Worm (Caenorhabditis elegans) whole organism, mixed stage, embryonic: ENCODE measurements around the gene best-18.

Source experiments
- M03D4.4 ChIP-seq: sonication (generic microtip); optimal IDR thresholded peaks from 2 replicates; lab custom pipeline; 2017; ENCODE audit warnings: mild to moderate bottlenecking, missing genetic modification characterization, missing compliant biosample characterization
- bed-3 ChIP-seq: fragments of 200-800 bp; sonication (Bioruptor generic); optimal IDR thresholded peaks from 3 replicates; lab custom pipeline; 2018; ENCODE audit warnings: mild to moderate bottlenecking, missing genetic modification characterization, moderate library complexity, missing compliant biosample characterization
- blmp-1 ChIP-seq: fragments of 150-350 bp; optimal IDR thresholded peaks from 2 replicates; lab custom pipeline; 2014; ENCODE audit warnings: missing biosample characterization, missing genetic modification characterization
- ceh-39 ChIP-seq: fragments of 150-350 bp; optimal IDR thresholded peaks from 2 replicates; lab custom pipeline; 2014; ENCODE audit warnings: missing biosample characterization, missing genetic modification characterization
- ceh-43 ChIP-seq: fragments of 200-800 bp; sonication (Bioruptor generic); optimal IDR thresholded peaks from 2 replicates; lab custom pipeline; 2018; ENCODE audit warnings: mild to moderate bottlenecking, missing genetic modification characterization, moderate library complexity, missing compliant biosample characterization
- ceh-83 ChIP-seq: fragments of 200-800 bp; sonication (Bioruptor generic); optimal IDR thresholded peaks from 2 replicates; lab custom pipeline; 2018; ENCODE audit warnings: mild to moderate bottlenecking, missing genetic modification characterization, missing compliant biosample characterization
- ces-1 ChIP-seq: fragments of 150-350 bp; optimal IDR thresholded peaks from 2 replicates; lab custom pipeline; 2014; ENCODE audit warnings: missing biosample characterization, missing genetic modification reagents, missing genetic modification characterization
- drap-1 ChIP-seq: fragments of 200-800 bp; sonication (Bioruptor generic); optimal IDR thresholded peaks from 3 replicates; lab custom pipeline; 2018; ENCODE audit warnings: mild to moderate bottlenecking, missing genetic modification characterization, missing compliant biosample characterization
- elt-3 ChIP-seq: fragments of 150-350 bp; optimal IDR thresholded peaks from 2 replicates; lab custom pipeline; 2014; ENCODE audit warnings: missing biosample characterization, missing genetic modification characterization
- flh-1 ChIP-seq: fragments of 200-800 bp; sonication (Bioruptor generic); optimal IDR thresholded peaks from 2 replicates; lab custom pipeline; 2018; ENCODE audit warnings: mild to moderate bottlenecking, missing genetic modification characterization, moderate library complexity, missing compliant biosample characterization
- hlh-1 ChIP-seq: fragments of 150-350 bp; optimal IDR thresholded peaks from 2 replicates; lab custom pipeline; 2014; ENCODE audit warnings: missing biosample characterization, missing genetic modification reagents, missing genetic modification characterization
- lin-13 ChIP-seq: fragments of 150-350 bp; optimal IDR thresholded peaks from 2 replicates; lab custom pipeline; 2014; ENCODE audit warnings: missing biosample characterization, missing genetic modification characterization
- lin-32 ChIP-seq: fragments of 200-800 bp; sonication (Bioruptor generic); optimal IDR thresholded peaks from 2 replicates; lab custom pipeline; 2018; ENCODE audit warnings: mild to moderate bottlenecking, missing genetic modification characterization, missing compliant biosample characterization
- lsy-2 ChIP-seq: fragments of 150-350 bp; optimal IDR thresholded peaks from 2 replicates; lab custom pipeline; 2014; ENCODE audit warnings: missing biosample characterization, missing genetic modification characterization
- mab-5 ChIP-seq: fragments of 150-350 bp; optimal IDR thresholded peaks from 2 replicates; lab custom pipeline; 2014; ENCODE audit warnings: missing biosample characterization, missing genetic modification characterization
- mep-1 ChIP-seq: fragments of 150-350 bp; optimal IDR thresholded peaks from 2 replicates; lab custom pipeline; 2017; ENCODE audit warnings: missing biosample characterization, missing genetic modification reagents, missing genetic modification characterization, inconsistent platforms
- mls-2 ChIP-seq: sonication (generic microtip); optimal IDR thresholded peaks from 2 replicates; lab custom pipeline; 2016; ENCODE audit warnings: mild to moderate bottlenecking, missing genetic modification characterization, moderate library complexity, missing compliant biosample characterization
- nhr-2 ChIP-seq: fragments of 150-350 bp; optimal IDR thresholded peaks from 2 replicates; lab custom pipeline; 2014; ENCODE audit warnings: missing biosample characterization, missing genetic modification characterization
- nhr-237 ChIP-seq: fragments of 150-350 bp; optimal IDR thresholded peaks from 2 replicates; lab custom pipeline; 2014; ENCODE audit warnings: missing biosample characterization, missing genetic modification characterization
- nhr-28 ChIP-seq: fragments of 150-350 bp; optimal IDR thresholded peaks from 2 replicates; lab custom pipeline; 2014; ENCODE audit warnings: missing biosample characterization, missing genetic modification characterization
- nhr-76 ChIP-seq: sonication (generic microtip); optimal IDR thresholded peaks from 2 replicates; lab custom pipeline; 2017; ENCODE audit warnings: missing biosample characterization, missing genetic modification characterization
- pha-4 ChIP-seq: fragments of 150-350 bp; optimal IDR thresholded peaks from 2 replicates; lab custom pipeline; 2018; ENCODE audit warnings: missing biosample characterization, missing genetic modification reagents, missing genetic modification characterization
- snpc-4 ChIP-seq: fragments of 150-350 bp; optimal IDR thresholded peaks from 2 replicates; lab custom pipeline; 2014; ENCODE audit warnings: missing biosample characterization, missing genetic modification characterization
- sptf-1 ChIP-seq: sonication (generic microtip); optimal IDR thresholded peaks from 2 replicates; lab custom pipeline; 2017; ENCODE audit warnings: mild to moderate bottlenecking, missing genetic modification characterization, moderate library complexity, missing compliant biosample characterization
- tbx-8 ChIP-seq: fragments of 200-800 bp; sonication (Bioruptor generic); optimal IDR thresholded peaks from 2 replicates; lab custom pipeline; 2018; ENCODE audit warnings: mild to moderate bottlenecking, missing genetic modification characterization, moderate library complexity, missing compliant biosample characterization
- unc-120 ChIP-seq: sonication (generic microtip); optimal IDR thresholded peaks from 2 replicates; lab custom pipeline; 2017; ENCODE audit warnings: missing genetic modification characterization, missing compliant biosample characterization; ENCODE audit not compliant: poor library complexity, severe bottlenecking
- unc-62 ChIP-seq: fragments of 150-350 bp; optimal IDR thresholded peaks from 2 replicates; lab custom pipeline; 2014; ENCODE audit warnings: missing biosample characterization, missing genetic modification reagents, missing genetic modification characterization
- zip-8 ChIP-seq: fragments of 150-350 bp; optimal IDR thresholded peaks from 2 replicates; lab custom pipeline; 2014; ENCODE audit warnings: missing biosample characterization, missing genetic modification characterization
- ztf-11 ChIP-seq: fragments of 150-350 bp; optimal IDR thresholded peaks from 2 replicates; lab custom pipeline; 2014; ENCODE audit warnings: missing biosample characterization, missing genetic modification characterization

The best-18 gene

DNA sequence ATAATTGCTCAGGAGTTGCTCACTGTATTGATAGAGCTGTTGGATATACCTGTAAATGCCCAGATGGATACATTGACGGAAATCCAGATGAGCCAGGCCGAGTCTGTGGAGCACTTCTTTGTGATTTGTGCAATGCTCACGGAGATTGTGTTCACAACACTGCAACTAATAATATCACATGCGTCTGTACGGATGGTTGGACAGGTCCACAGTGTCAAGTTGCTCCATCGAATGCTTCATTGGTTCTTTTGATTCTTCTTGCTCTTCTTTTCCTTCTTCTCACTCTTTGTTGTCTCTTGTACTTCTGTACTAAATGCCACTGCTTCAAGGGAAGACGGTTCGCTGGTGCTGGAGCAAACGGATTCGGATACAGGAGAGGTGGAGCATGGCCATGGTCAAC is 30.3 kb upstream of the best-18 start:
- no peak for TF ChIP-seq nhr-76
- TF ChIP-seq unc-120 = no peak
- no peak for TF ChIP-seq tbx-8 (GFP tag; lab: Kevin White, UChicago)
- TF ChIP-seq ceh-43 (GFP tag; lab: Kevin White, UChicago) = no peak
- no peak for TF ChIP-seq ceh-83 (GFP tag; lab: Kevin White, UChicago)
- TF ChIP-seq mep-1 (tag; lab: Kevin White, UChicago) = no peak
- no peak for TF ChIP-seq lsy-2 (tag; lab: Kevin White, UChicago)
- no peak for TF ChIP-seq snpc-4 (tag; lab: Kevin White, UChicago)
- TF ChIP-seq M03D4.4 (tag; lab: Kevin White, UChicago) = no peak
- no peak for TF ChIP-seq mab-5 (tag; lab: Kevin White, UChicago)
- TF ChIP-seq hlh-1 (tag; lab: Kevin White, UChicago) = no peak

DNA sequence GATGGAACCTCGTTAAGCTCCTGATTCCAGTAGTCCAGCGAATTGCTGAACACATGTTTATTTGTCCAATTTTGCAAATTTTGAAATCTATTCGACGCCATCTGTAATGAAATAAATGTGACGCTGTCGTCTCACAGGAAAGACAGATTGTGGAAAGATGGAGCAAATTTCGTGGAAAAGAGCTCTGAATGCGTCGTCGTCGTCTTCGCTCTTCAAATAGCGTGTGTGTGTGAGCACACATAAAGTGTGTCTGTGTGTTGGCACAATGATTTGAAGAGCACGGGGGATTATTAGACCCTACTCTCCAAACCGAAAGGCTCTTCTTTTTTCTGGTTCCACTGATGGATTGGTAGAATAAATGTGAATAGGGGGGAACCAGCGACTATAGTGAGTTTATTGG is 26.0 kb upstream of the best-18 start, which contains the start of gene unc-47:
Gene unc-47 (minus strand): TSS at position 101 of the 400 bp plus-strand sequence.
- TF ChIP-seq drap-1 (GFP tag; lab: Kevin White, UChicago) (no peak), tbx-8 (GFP tag; lab: Kevin White, UChicago) (no peak)

DNA sequence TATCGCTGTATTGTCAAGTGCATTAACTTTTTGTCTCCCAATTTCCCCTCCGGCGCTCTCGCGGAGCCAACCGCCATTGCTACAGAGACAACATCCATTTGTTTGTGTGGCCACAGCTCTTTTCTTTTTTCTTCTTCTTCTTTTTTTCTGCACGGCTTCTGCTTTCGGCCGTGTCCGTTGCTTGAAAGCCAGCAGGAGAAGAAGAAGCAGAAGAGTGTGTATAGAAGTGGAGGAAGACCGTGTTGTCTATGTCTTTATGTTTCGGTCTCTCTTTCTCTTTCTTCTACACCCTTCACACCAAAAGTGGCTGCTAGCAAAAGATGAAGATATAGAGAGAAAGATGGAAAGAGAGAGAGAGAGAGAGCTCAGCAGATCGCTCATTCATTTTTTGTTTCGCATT is 24.4 kb upstream of the best-18 start:
- TF ChIP-seq nhr-237 (tag; lab: Kevin White, UChicago) (no peak), hlh-1 (tag; lab: Kevin White, UChicago) (no peak), drap-1 (GFP tag; lab: Kevin White, UChicago) (no peak), ceh-39 (no peak), M03D4.4 (tag; lab: Kevin White, UChicago) (no peak), mab-5 (tag; lab: Kevin White, UChicago) (no peak), nhr-76 (no peak), unc-120 (no peak), mep-1 (tag; lab: Kevin White, UChicago) (no peak), elt-3 (tag; lab: Kevin White, UChicago) (no peak), sptf-1 (no peak), ces-1 (GFP tag; lab: Kevin White, UChicago) (no peak), nhr-28 (no peak), ceh-43 (GFP tag; lab: Kevin White, UChicago) (no peak), tbx-8 (GFP tag; lab: Kevin White, UChicago) (no peak), blmp-1 (tag; lab: Kevin White, UChicago) (no peak), zip-8 (tag; lab: Kevin White, UChicago) (no peak), mls-2 (tag; lab: Kevin White, UChicago) (no peak), nhr-2 (tag; lab: Kevin White, UChicago) (no peak), bed-3 (GFP tag; lab: Kevin White, UChicago) (no peak)
- TF ChIP-seq, all 35 proteins: peak for 0

DNA sequence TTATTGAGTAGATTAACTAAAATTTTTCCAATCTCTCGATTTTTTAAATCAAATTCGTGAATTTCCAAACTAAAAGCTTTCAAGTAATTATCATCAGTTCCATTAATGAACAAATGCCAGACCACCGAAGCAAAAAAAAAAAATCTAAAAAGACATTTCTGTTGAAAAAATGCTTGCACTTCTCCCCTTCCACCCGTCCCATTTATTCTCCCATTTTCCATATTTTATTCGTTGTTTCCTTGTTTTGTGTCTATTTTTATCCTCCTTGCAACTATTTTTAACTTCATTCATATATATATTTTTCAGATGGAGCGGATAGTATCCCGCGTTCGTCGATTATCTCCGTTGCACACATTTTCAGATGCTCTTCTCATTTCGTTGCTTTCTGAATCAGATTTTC is 23.3 kb upstream of the best-18 start, which contains the start of gene epac-1:
Gene epac-1 (plus strand): TSS at position 301 of the 400 bp plus-strand sequence.
- TF ChIP-seq nhr-2 (tag; lab: Kevin White, UChicago) = no peak
- TF ChIP-seq unc-62 (GFP tag; lab: Kevin White, UChicago) = no peak
- no peak for TF ChIP-seq nhr-76
- no peak for TF ChIP-seq drap-1 (GFP tag; lab: Kevin White, UChicago)
- no peak for TF ChIP-seq flh-1 (GFP tag; lab: Kevin White, UChicago)
- no peak for TF ChIP-seq sptf-1
- no peak for TF ChIP-seq hlh-1 (tag; lab: Kevin White, UChicago)
- no peak for TF ChIP-seq lin-32 (GFP tag; lab: Kevin White, UChicago)
- no peak for TF ChIP-seq pha-4 (tag; lab: Kevin White, UChicago)
- TF ChIP-seq tbx-8 (GFP tag; lab: Kevin White, UChicago) = no peak

DNA sequence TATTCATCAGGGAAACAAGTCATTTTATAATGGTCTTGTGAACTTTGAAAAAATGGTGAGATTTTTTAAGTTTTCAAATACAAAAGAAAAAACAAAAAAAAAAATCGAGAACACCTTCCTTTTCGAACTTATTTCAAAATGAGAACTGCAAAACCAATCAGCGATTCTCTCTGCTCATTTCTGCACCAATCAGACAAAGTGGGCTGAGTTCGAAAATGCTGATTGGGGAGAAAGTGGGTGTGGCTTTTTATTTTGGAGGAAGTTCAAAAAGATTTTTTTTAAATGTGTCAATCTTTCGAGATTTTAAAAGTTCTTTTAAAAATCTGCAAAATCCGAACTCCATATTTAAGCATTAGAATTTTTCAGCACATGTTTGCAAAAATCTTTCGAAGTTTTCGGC is 17.6 kb upstream of the best-18 start:
- TF ChIP-seq lin-13 (tag; lab: Kevin White, UChicago) (no peak), mls-2 (tag; lab: Kevin White, UChicago) (no peak), tbx-8 (GFP tag; lab: Kevin White, UChicago) (no peak), ztf-11 (no peak), ces-1 (GFP tag; lab: Kevin White, UChicago) (no peak), nhr-2 (tag; lab: Kevin White, UChicago) (no peak), M03D4.4 (tag; lab: Kevin White, UChicago) (no peak), sptf-1 (no peak), zip-8 (tag; lab: Kevin White, UChicago) (no peak), lin-32 (GFP tag; lab: Kevin White, UChicago) (no peak)

DNA sequence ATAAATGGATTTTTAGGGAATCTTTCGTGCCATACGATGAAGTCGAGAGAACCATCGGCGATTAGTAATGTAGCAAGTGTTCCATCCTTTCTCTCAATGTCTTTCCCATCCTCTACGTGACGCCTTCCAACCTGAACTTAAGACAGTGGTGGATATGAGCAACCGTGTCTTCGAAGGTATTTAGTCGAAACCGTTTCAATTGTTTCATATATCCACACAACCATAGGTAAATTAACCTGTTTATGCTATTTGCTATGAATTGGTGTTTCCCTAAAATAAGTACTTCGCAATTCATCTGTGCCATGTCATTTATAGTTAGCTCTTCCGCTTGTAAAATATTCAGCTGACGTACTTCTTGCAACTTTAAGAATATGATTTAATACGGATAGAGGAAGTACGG is 16.3 kb upstream of the best-18 start:
- no peak for TF ChIP-seq M03D4.4 (tag; lab: Kevin White, UChicago)
- TF ChIP-seq lin-32 (GFP tag; lab: Kevin White, UChicago) = no peak
- TF ChIP-seq drap-1 (GFP tag; lab: Kevin White, UChicago) = no peak
- no peak for TF ChIP-seq ceh-43 (GFP tag; lab: Kevin White, UChicago)
- TF ChIP-seq nhr-237 (tag; lab: Kevin White, UChicago) = no peak
- no peak for TF ChIP-seq mls-2 (tag; lab: Kevin White, UChicago)
- no peak for TF ChIP-seq elt-3 (tag; lab: Kevin White, UChicago)
- no peak for TF ChIP-seq tbx-8 (GFP tag; lab: Kevin White, UChicago)
- no peak for TF ChIP-seq nhr-76
- no peak for TF ChIP-seq ces-1 (GFP tag; lab: Kevin White, UChicago)
- no peak for TF ChIP-seq zip-8 (tag; lab: Kevin White, UChicago)
- TF ChIP-seq snpc-4 (tag; lab: Kevin White, UChicago) = no peak
- no peak for TF ChIP-seq hlh-1 (tag; lab: Kevin White, UChicago)
- no peak for TF ChIP-seq ceh-83 (GFP tag; lab: Kevin White, UChicago)
- no peak for TF ChIP-seq ztf-11
- TF ChIP-seq unc-120 = no peak
- TF ChIP-seq lsy-2 (tag; lab: Kevin White, UChicago) = no peak
